Worm (Caenorhabditis elegans): ENCODE measurements around the gene ddx-15.

ddx-15 gene

DNA sequence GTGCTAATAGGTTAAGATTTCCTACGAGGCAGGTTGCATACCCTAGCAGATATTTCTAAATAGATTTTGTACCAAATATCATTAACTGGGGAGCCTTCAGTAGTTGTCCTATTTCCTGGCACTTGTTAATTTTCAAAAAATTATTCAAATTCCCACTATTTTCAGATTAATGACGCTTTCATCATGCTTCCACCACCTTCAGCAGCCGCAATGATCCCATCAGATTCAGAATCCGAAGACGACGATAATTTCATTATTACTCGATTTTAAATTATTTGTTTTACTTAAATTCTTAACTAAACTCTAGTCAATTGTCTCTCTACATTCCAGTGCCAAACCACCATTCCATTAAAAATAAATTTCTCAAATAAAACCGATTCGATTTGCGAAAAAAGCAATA, 40.7 kb downstream of the ddx-15 start (continued):
- TF ChIP-seq sdz-38 (tag; optimal IDR thresholded peaks at IDR 0.05) (no peak), hmg-1.2 (GFP tag; IDR thresholded peaks at IDR 0.05) (no peak), ztf-22 (GFP tag; optimal IDR thresholded peaks at IDR 0.05) (no peak), aptf-2 (GFP tag; conservative IDR thresholded peaks at IDR 0.05) (0 out of 2 replicates have a peak, but pooled peaks have one; percentile 4), atf-7 (tag; optimal IDR thresholded peaks at IDR 0.05) (no peak), F39B2.1 (GFP tag; IDR thresholded peaks at IDR 0.05) (no peak), madf-3 (GFP tag; IDR thresholded peaks at IDR 0.05) (no peak), ceh-27 (GFP tag; optimal IDR thresholded peaks at IDR 0.05) (no peak), egrh-3 (GFP tag; IDR thresholded peaks at IDR 0.05) (no peak), snpc-1.3 (tag; optimal IDR thresholded peaks at IDR 0.05; ENCODE audit: insufficient read depth) (no peak), lag-1 (GFP tag; IDR thresholded peaks at IDR 0.05) (no peak), repo-1 (tag; optimal IDR thresholded peaks at IDR 0.05) (peak; percentile 39), Y53G8AR.9 (GFP tag; conservative IDR thresholded peaks at IDR 0.05) (peak; percentile 63; the same call in 1 of the 2 replicates), ztf-26 (tag; optimal IDR thresholded peaks at IDR 0.05) (no peak), F23B12.7 (tag; optimal IDR thresholded peaks at IDR 0.05; ENCODE audit: insufficient read depth) (no peak), lsy-27 (tag; optimal IDR thresholded peaks at IDR 0.05; ENCODE audit: borderline replicate concordance, insufficient read depth) (no peak), mxl-1 (tag; optimal IDR thresholded peaks at IDR 0.05) (no peak), akir-1 (GFP tag; optimal IDR thresholded peaks at IDR 0.05) (no peak), chd-7 (tag; optimal IDR thresholded peaks at IDR 0.05) (no peak), Y53F4B.3 (GFP tag; IDR thresholded peaks at IDR 0.05) (no peak), ekl-4 (GFP tag; IDR thresholded peaks at IDR 0.05) (peak; percentile 54; the same call in 1 of the 2 replicates), let-526 (GFP tag; IDR thresholded peaks at IDR 0.05) (0 out of 2 replicates have a peak, but pooled peaks have one; percentile 56), ceh-58 (GFP tag; IDR thresholded peaks at IDR 0.05) (no peak), F55B11.4 (tag; optimal IDR thresholded peaks at IDR 0.05; ENCODE audit: borderline replicate concordance, insufficient read depth) (no peak), Y95B8A.8 (GFP tag; IDR thresholded peaks at IDR 0.05) (peak; percentile 78; the same call in 1 of the 2 replicates), ztf-25 (GFP tag; IDR thresholded peaks at IDR 0.05) (no peak), unc-130 (GFP tag; optimal IDR thresholded peaks at IDR 0.05) (no peak), B0035.1 (tag; optimal IDR thresholded peaks at IDR 0.05) (peak; percentile 9), F49E8.2 (tag; optimal IDR thresholded peaks at IDR 0.05; ENCODE audit: insufficient read depth) (no peak), Y79H2A.3 (GFP tag; conservative IDR thresholded peaks at IDR 0.05) (peak; percentile 42; the same call in 1 of the 2 replicates), B0336.3 (GFP tag; IDR thresholded peaks at IDR 0.05) (peak; percentile 82), tbp1 (GFP tag; optimal IDR thresholded peaks at IDR 0.05) (no peak), hlh-12 (tag; optimal IDR thresholded peaks at IDR 0.05) (no peak), ama-1 (optimal IDR thresholded peaks at IDR 0.05) (peak; percentile 82), ama-1 (GFP tag; optimal IDR thresholded peaks at IDR 0.05) (no peak), ceh-100 (GFP tag; IDR thresholded peaks at IDR 0.05) (no peak), ceh-91 (GFP tag; IDR thresholded peaks at IDR 0.05) (no peak), nhr-120 (GFP tag; IDR thresholded peaks at IDR 0.05) (no peak), unc-62 (GFP tag; optimal IDR thresholded peaks at IDR 0.05) (no peak), nfya-1 (tag; optimal IDR thresholded peaks at IDR 0.05; ENCODE audit: borderline replicate concordance, insufficient read depth) (no peak), die-1 (tag; optimal IDR thresholded peaks at IDR 0.05) (no peak), nhr-179 (tag; optimal IDR thresholded peaks at IDR 0.05) (no peak), B0019.2 (GFP tag; conservative IDR thresholded peaks at IDR 0.05) (no peak), F52B5.7 (tag; optimal IDR thresholded peaks at IDR 0.05) (no peak), lin-54 (GFP tag; optimal IDR thresholded peaks at IDR 0.05) (no peak), tlf-1 (GFP tag; optimal IDR thresholded peaks at IDR 0.05) (peak; percentile 64), rpc-1 (optimal IDR thresholded peaks at IDR 0.05) (no peak), rpc-1 (tag; optimal IDR thresholded peaks at IDR 0.05) (no peak), egl-18 (GFP tag; IDR thresholded peaks at IDR 0.05) (no peak), sptf-2 (GFP tag; optimal IDR thresholded peaks at IDR 0.05) (no peak)

Measured in whole organism, young adult.